Worm (Caenorhabditis elegans) whole organism, young adult: ENCODE results near the gene F57B1.6.

Experiments used
- akir-1 ChIP-seq: fragments of 200-800 bp; sonication (Bioruptor generic); optimal IDR thresholded peaks from 2 replicates; lab custom pipeline; 2018; ENCODE audit warnings: mild to moderate bottlenecking, missing genetic modification characterization, moderate library complexity, missing compliant biosample characterization
- ama-1 ChIP-seq, 3 experiments: fragments of 150-350 bp in 1 of 3; sonication (generic microtip) in 2 of 3; optimal IDR thresholded peaks; 2 replicates each; lab custom pipeline; 2014 to 2018; ENCODE audit warnings: missing biosample characterization in 2 of 3, missing genetic modification characterization in 2 of 3, missing genetic modification reagents in 2 of 3
- bed-2 ChIP-seq: fragments of 200-800 bp; sonication (Bioruptor generic); IDR thresholded peaks from 2 replicates; pipeline ENCODE4 v1.3.6; 2022; ENCODE audit warnings: missing genetic modification reagents, missing genetic modification characterization, missing compliant biosample characterization
- die-1 ChIP-seq: sonication (generic microtip); optimal IDR thresholded peaks from 2 replicates; lab custom pipeline; 2016; ENCODE audit warnings: missing genotype, mild to moderate bottlenecking, missing genetic modification characterization, missing compliant biosample characterization
- him-1 ChIP-seq: sonication (generic microtip); optimal IDR thresholded peaks from 2 replicates; lab custom pipeline; 2016; ENCODE audit warnings: missing genotype, missing genetic modification reagents, missing genetic modification characterization, missing compliant biosample characterization
- lin-35 ChIP-seq, 3 experiments: fragments of 150-350 bp in 2 of 3; sonication (generic microtip) in 1 of 3; optimal IDR thresholded peaks; 2 replicates each; lab custom pipeline; 2014 to 2018; ENCODE audit warnings: missing biosample characterization in 3 of 3, missing genetic modification characterization in 3 of 3, missing genetic modification reagents in 3 of 3
- sptf-2 ChIP-seq: fragments of 200-800 bp; sonication (Bioruptor generic); optimal IDR thresholded peaks from 2 replicates; lab custom pipeline; 2018; ENCODE audit warnings: mild to moderate bottlenecking, missing genetic modification characterization, missing compliant biosample characterization
- zim-3 ChIP-seq: sonication (generic microtip); optimal IDR thresholded peaks from 2 replicates; lab custom pipeline; 2017; ENCODE audit warnings: mild to moderate bottlenecking, missing genetic modification characterization, moderate library complexity, missing compliant biosample characterization

- TF ChIP-seq lin-35 (GFP tag; optimal IDR thresholded peaks at IDR 0.05; lab: Kevin White, UChicago) (no peak), sptf-2 (GFP tag; lab: Kevin White, UChicago) (no peak), him-1 (tag; lab: Kevin White, UChicago) (no peak), bed-2 (GFP tag; lab: Robert Waterston, UW) (no peak), die-1 (tag; lab: Kevin White, UChicago) (no peak), akir-1 (GFP tag; lab: Kevin White, UChicago) (no peak), zim-3 (tag; lab: Kevin White, UChicago) (no peak), ama-1 (optimal IDR thresholded peaks at IDR 0.05; lab: Kevin White, UChicago) (no peak), ama-1 (GFP tag; optimal IDR thresholded peaks at IDR 0.05; lab: Kevin White, UChicago) (no peak)
These were observed 42.9 kb upstream of the F57B1.6 start for ce11 chrV:13166582-13166981.
